Worm (Caenorhabditis elegans) whole organism, L4 larva: Measurements from ENCODE around the gene atg-13.

ENCODE experiments used
- daf-12 ChIP-seq: fragments of 150-350 bp; optimal IDR thresholded peaks from 2 replicates; lab custom pipeline; 2014; ENCODE audit warnings: missing biosample characterization, missing genetic modification reagents, missing genetic modification characterization
- dmd-6 ChIP-seq: fragments of 200-800 bp; sonication (Bioruptor generic); IDR thresholded peaks from 2 replicates; pipeline ENCODE4 v1.3.6; 2022; ENCODE audit warnings: missing genetic modification reagents, missing genetic modification characterization, missing compliant biosample characterization
- hlh-30 ChIP-seq: sonication (generic microtip); optimal IDR thresholded peaks from 2 replicates; lab custom pipeline; 2017; ENCODE audit warnings: antibody characterized with exemption, mild to moderate bottlenecking, missing genetic modification characterization, missing compliant biosample characterization; ENCODE audit not compliant: insufficient read depth
- mdl-1 ChIP-seq, 2 experiments: fragments of 150-350 bp in 1 of 2; sonication (generic microtip) in 1 of 2; optimal IDR thresholded peaks; 2 replicates each; lab custom pipeline; 2014 to 2017; ENCODE audit warnings: missing biosample characterization in 2 of 2, missing genetic modification characterization in 2 of 2
- nhr-28 ChIP-seq: fragments of 150-350 bp; optimal IDR thresholded peaks from 2 replicates; lab custom pipeline; 2014; ENCODE audit warnings: missing biosample characterization, missing genetic modification characterization
- nhr-76 ChIP-seq: fragments of 150-350 bp; optimal IDR thresholded peaks from 2 replicates; lab custom pipeline; 2014; ENCODE audit warnings: missing biosample characterization, missing genetic modification characterization

ce11 chrIII:8181581-8181980 is 23.6 kb upstream of the atg-13 start, which contains the start of gene spc-2:
- TF ChIP-seq daf-12 (tag; lab: Kevin White, UChicago) = no peak
- TF ChIP-seq nhr-28 = no peak
- no peak for TF ChIP-seq dmd-6
- TF ChIP-seq hlh-30 (tag; lab: Kevin White, UChicago) = no peak
- TF ChIP-seq nhr-76 (tag; lab: Kevin White, UChicago) = no peak
- no peak for TF ChIP-seq mdl-1 (tag; optimal IDR thresholded peaks at IDR 0.05; lab: Kevin White, UChicago)
